Worm (Caenorhabditis elegans): ENCODE results near the gene lgc-12.

- TF ChIP-seq rnt-1 (tag; optimal IDR thresholded peaks at IDR 0.05): no peak
- no peak for TF ChIP-seq pag-3 (tag; optimal IDR thresholded peaks at IDR 0.05; ENCODE audit: borderline replicate concordance)
- no peak for TF ChIP-seq dve-1 (tag; optimal IDR thresholded peaks at IDR 0.05)
- no peak for TF ChIP-seq fkh-10 (GFP tag; optimal IDR thresholded peaks at IDR 0.05)
- TF ChIP-seq zip-5 (tag; optimal IDR thresholded peaks at IDR 0.05): no peak
- TF ChIP-seq ceh-31 (tag; optimal IDR thresholded peaks at IDR 0.05): no peak
- no peak for TF ChIP-seq K09A11.1 (tag; optimal IDR thresholded peaks at IDR 0.05; ENCODE audit: insufficient read depth)
- no peak for TF ChIP-seq elt-2 (tag; optimal IDR thresholded peaks at IDR 0.05)
Measured at ce11 chrIII:7535347-7535746, 26.6 kb upstream of the lgc-12 start.
